Worm (Caenorhabditis elegans): ENCODE measurements around the gene ZK816.1.
A peak's percentile ranks its signal among the peaks of the same experiment; 100 is the strongest.

The ZK816.1 gene

ce11 chrX:3371264-3371663, 19.8 kb downstream of the ZK816.1 start (continued):
- TF ChIP-seq rbr-2 (tag; optimal IDR thresholded peaks at IDR 0.05) (peak; percentile 79), mes-2 (tag; optimal IDR thresholded peaks at IDR 0.05; ENCODE audit: poor library complexity, severe bottlenecking) (peak; percentile 87), madf-9 (GFP tag; conservative IDR thresholded peaks at IDR 0.05) (peak; percentile 93), ceh-32 (tag; optimal IDR thresholded peaks at IDR 0.05; ENCODE audit: poor library complexity) (peak; percentile 22), snpc-4 (tag; optimal IDR thresholded peaks at IDR 0.05) (no peak), set-16 (GFP tag; IDR thresholded peaks at IDR 0.05) (no peak), php-3 (GFP tag; IDR thresholded peaks at IDR 0.05) (peak; percentile 51; the same call in 1 of the 2 replicates), ceh-28 (tag; optimal IDR thresholded peaks at IDR 0.05) (no peak), ztf-7 (tag; optimal IDR thresholded peaks at IDR 0.05) (peak; percentile 55), ctbp-1 (GFP tag; IDR thresholded peaks at IDR 0.05) (peak; percentile 88), tra-1 (GFP tag; IDR thresholded peaks at IDR 0.05) (peak; percentile 72; the same call in 1 of the 2 replicates), lin-15B (tag; optimal IDR thresholded peaks at IDR 0.05) (no peak), ceh-82 (tag; optimal IDR thresholded peaks at IDR 0.05) (no peak), T20F7.1 (GFP tag; optimal IDR thresholded peaks at IDR 0.05) (peak; percentile 16), nhr-6 (tag; optimal IDR thresholded peaks at IDR 0.05) (no peak), F26F4.8 (GFP tag; conservative IDR thresholded peaks at IDR 0.05) (peak; percentile 81), nhr-11 (tag; optimal IDR thresholded peaks at IDR 0.05) (peak; percentile 33), dmd-9 (GFP tag; IDR thresholded peaks at IDR 0.05) (no peak; the same call in 1 of the 2 replicates), duxl-1 (tag; optimal IDR thresholded peaks at IDR 0.05; ENCODE audit: poor library complexity) (peak; percentile 65), R02D3.7 (tag; optimal IDR thresholded peaks at IDR 0.05) (no peak), daf-16 (GFP tag; optimal IDR thresholded peaks at IDR 0.05) (peak; percentile 45 to 82), daf-16 (tag; optimal IDR thresholded peaks at IDR 0.05) (peak; percentile 89), fkh-10 (GFP tag; optimal IDR thresholded peaks at IDR 0.05) (no peak), lin-1 (GFP tag; IDR thresholded peaks at IDR 0.05) (no peak), nhr-28 (tag; optimal IDR thresholded peaks at IDR 0.05) (peak; percentile 37), Y48G9A.11 (GFP tag; IDR thresholded peaks at IDR 0.05) (peak; percentile 82), lin-13 (GFP tag; optimal IDR thresholded peaks at IDR 0.05) (peak; percentile 23), lin-39 (tag; optimal IDR thresholded peaks at IDR 0.05) (no peak), saeg-2 (GFP tag; IDR thresholded peaks at IDR 0.05) (peak; percentile 71; the same call in 1 of the 2 replicates), Y75B8A.6 (GFP tag; IDR thresholded peaks at IDR 0.05) (no peak), lin-29 (GFP tag; IDR thresholded peaks at IDR 0.05) (peak; percentile 75), T26A8.4 (GFP tag; IDR thresholded peaks at IDR 0.05) (peak; percentile 90), ceh-62 (tag; optimal IDR thresholded peaks at IDR 0.05) (no peak), nhr-77 (tag; optimal IDR thresholded peaks at IDR 0.05) (peak; percentile 60), Y105C5A.15 (GFP tag; IDR thresholded peaks at IDR 0.05) (peak; percentile 98), snpc-1.2 (GFP tag; IDR thresholded peaks at IDR 0.05) (peak; percentile 89), jun-1 (tag; optimal IDR thresholded peaks at IDR 0.05) (peak; percentile 18)

DNA sequence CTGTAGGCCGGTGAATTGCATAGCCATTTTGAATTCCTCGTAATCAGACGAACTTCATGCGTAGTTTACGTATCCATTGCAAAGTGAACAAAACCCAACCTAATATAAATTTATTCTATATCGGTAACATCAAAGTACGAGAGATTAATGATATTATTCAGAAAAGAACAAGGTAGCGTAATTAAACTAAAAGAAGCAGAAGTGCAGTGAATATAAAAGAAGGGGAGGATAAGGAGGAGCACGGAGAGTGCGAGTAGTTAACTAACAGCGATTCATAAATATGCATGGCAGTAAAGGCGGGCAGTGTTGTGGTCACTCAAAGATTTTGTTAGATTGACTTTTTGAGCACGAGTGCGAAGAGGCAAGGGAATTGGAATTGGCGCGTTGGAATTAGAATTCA, 23.1 kb downstream of the ZK816.1 start, which contains the start of gene clc-3:
Gene clc-3, minus strand, starts transcription at position 101 of the 400 bp plus-strand sequence.
- no peak for TF ChIP-seq nhr-28 (tag; optimal IDR thresholded peaks at IDR 0.05)
- peak in 1 of 2 experiments; percentile 62 for TF ChIP-seq unc-62 (GFP tag; optimal IDR thresholded peaks at IDR 0.05 in 1 of 2)
- TF ChIP-seq unc-62 (tag; optimal IDR thresholded peaks at IDR 0.05), result no peak

- TF ChIP-seq duxl-1 (tag; optimal IDR thresholded peaks at IDR 0.05; ENCODE audit: poor library complexity) (no peak), aha-1 (tag) (peak; percentile 55), gei-8 (GFP tag; optimal IDR thresholded peaks at IDR 0.05) (no peak)
These were observed 23.8 kb downstream of the ZK816.1 start for ce11 chrX:3375320-3375719.
